Worm (Caenorhabditis elegans) whole organism, young adult: ENCODE results near the gene T25C12.3.

ENCODE experiments used
- B0019.2 ChIP-seq: fragments of 200-800 bp; sonication (Bioruptor generic); conservative IDR thresholded peaks from 2 replicates; pipeline ENCODE4 v1.3.6; 2022; ENCODE audit warnings: missing genetic modification reagents, missing genetic modification characterization, missing compliant biosample characterization
- D2030.7 ChIP-seq: fragments of 200-800 bp; sonication (Bioruptor generic); IDR thresholded peaks from 2 replicates; pipeline ENCODE4 v1.3.6; 2022; ENCODE audit warnings: missing genetic modification reagents, missing genetic modification characterization, missing compliant biosample characterization
- F22D6.2 ChIP-seq: sonication (generic microtip); optimal IDR thresholded peaks from 2 replicates; lab custom pipeline; 2016; ENCODE audit warnings: mild to moderate bottlenecking, missing genetic modification characterization, missing compliant biosample characterization
- egl-44 ChIP-seq: fragments of 200-800 bp; sonication (Bioruptor generic); IDR thresholded peaks from 2 replicates; pipeline ENCODE4 v1.3.6; 2022; ENCODE audit warnings: missing genetic modification reagents, missing genetic modification characterization, missing compliant biosample characterization
- egrh-3 ChIP-seq: fragments of 200-800 bp; sonication (Bioruptor generic); IDR thresholded peaks from 2 replicates; pipeline ENCODE4 v1.3.6; 2022; ENCODE audit warnings: missing genetic modification reagents, missing genetic modification characterization, missing compliant biosample characterization
- hlh-12 ChIP-seq: sonication (generic microtip); optimal IDR thresholded peaks from 2 replicates; lab custom pipeline; 2016; ENCODE audit warnings: missing genetic modification characterization, missing compliant biosample characterization
- hlh-26 ChIP-seq: fragments of 200-800 bp; sonication (Bioruptor generic); conservative IDR thresholded peaks from 2 replicates; pipeline ENCODE4 v1.3.6; 2022; ENCODE audit warnings: missing genetic modification reagents, missing genetic modification characterization, missing compliant biosample characterization
- lir-1 ChIP-seq: fragments of 200-800 bp; sonication (Bioruptor generic); conservative IDR thresholded peaks from 2 replicates; pipeline ENCODE4 v1.3.6; 2022; ENCODE audit warnings: missing genetic modification reagents, missing genetic modification characterization, missing compliant biosample characterization
- madf-6 ChIP-seq: fragments of 200-800 bp; sonication (Bioruptor generic); IDR thresholded peaks from 2 replicates; pipeline ENCODE4 v1.3.6; 2022; ENCODE audit warnings: missing genetic modification reagents, missing genetic modification characterization, missing compliant biosample characterization
- pha-4 ChIP-seq: fragments of 150-350 bp; sonication (generic microtip); optimal IDR thresholded peaks from 2 replicates; lab custom pipeline; 2014; ENCODE audit warnings: missing biosample characterization, missing genetic modification reagents, missing genetic modification characterization
- unc-130 ChIP-seq: sonication (generic microtip); optimal IDR thresholded peaks from 2 replicates; lab custom pipeline; 2016; ENCODE audit warnings: missing genetic modification reagents, missing genetic modification characterization, missing compliant biosample characterization

ce11 chrX:11537240-11537764 lies 37.5 kb upstream of the T25C12.3 start, which contains the start of gene gcp-2.2:
- no peak for TF ChIP-seq hlh-12
- no peak for TF ChIP-seq D2030.7 (GFP tag; lab: Robert Waterston, UW)
- no peak for TF ChIP-seq pha-4 (tag; lab: Kevin White, UChicago)
- TF ChIP-seq egrh-3 = no peak
- TF ChIP-seq egl-44 = no peak
- no peak for TF ChIP-seq madf-6 (GFP tag; lab: Robert Waterston, UW)
- no peak for TF ChIP-seq hlh-26 (GFP tag; lab: Robert Waterston, UW)
- TF ChIP-seq unc-130 (GFP tag; lab: Kevin White, UChicago) = no peak
- TF ChIP-seq lir-1 (GFP tag; lab: Robert Waterston, UW) = no peak
- TF ChIP-seq F22D6.2 = no peak
- TF ChIP-seq B0019.2 = no peak
